Fruit fly (Drosophila melanogaster) Kc167 (cell line): Measurements from ENCODE around the gene nop5.

ENCODE experiments used
- Myc ChIP-seq: fragments of >200 bp; optimal IDR thresholded peaks from 2 replicates; lab custom pipeline; 2017; ENCODE audit warnings: missing external identifiers
- Sin3A ChIP-seq: fragments of >200 bp; optimal IDR thresholded peaks from 2 replicates; lab custom pipeline; 2018; ENCODE audit warnings: missing external identifiers
- h ChIP-seq: fragments of >200 bp; optimal IDR thresholded peaks from 3 replicates; lab custom pipeline; 2018; ENCODE audit warnings: missing external identifiers
- insv ChIP-seq: fragments of >200 bp; optimal IDR thresholded peaks from 3 replicates; lab custom pipeline; 2018; ENCODE audit warnings: missing external identifiers
- psq ChIP-seq: fragments of >200 bp; optimal IDR thresholded peaks from 2 replicates; lab custom pipeline; 2017; ENCODE audit warnings: missing external identifiers
- ttk ChIP-seq: sonication (Bioruptor generic); optimal IDR thresholded peaks from 2 replicates; lab custom pipeline; 2017; ENCODE audit warnings: missing external identifiers

The nop5 gene

dm6 chr2L:6941731-6942130, 23.2 kb upstream of the nop5 start:
- TF ChIP-seq insv (no peak), ttk (lab: Kevin White, UChicago) (no peak)

- TF ChIP-seq Sin3A (lab: Kevin White, UChicago) (no peak), h (lab: Kevin White, UChicago) (no peak), insv (no peak)
These were observed 21.2 kb upstream of the nop5 start for dm6 chr2L:6939698-6940097.

- TF ChIP-seq psq (lab: Kevin White, UChicago): no peak
- no peak for TF ChIP-seq insv
These were observed 13.3 kb upstream of the nop5 start, which contains the start of gene CG43232 for dm6 chr2L:6931821-6932220. Gene CG43232 (plus strand): TSS chr2L:6932121.

DNA sequence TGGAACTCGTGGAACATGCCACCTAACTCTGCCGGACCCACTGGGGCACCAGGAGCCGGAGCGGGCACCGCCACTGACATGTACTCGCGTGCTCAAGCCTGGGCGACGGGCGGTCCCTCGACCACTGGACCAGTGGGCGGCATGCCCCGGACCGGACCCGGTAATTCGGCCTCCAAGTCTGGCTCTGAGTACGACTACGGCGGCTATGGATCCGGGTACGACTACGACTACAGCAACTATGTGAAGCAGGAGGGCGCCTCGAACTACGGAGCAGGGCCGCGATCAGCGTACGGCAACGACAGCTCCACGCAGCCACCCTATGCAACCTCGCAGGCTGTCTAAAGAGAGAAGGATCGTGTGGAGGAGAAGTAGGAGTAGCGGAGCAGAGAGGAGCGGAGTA, 6.6 kb upstream of the nop5 start:
- TF ChIP-seq psq (lab: Kevin White, UChicago) (no peak), h (lab: Kevin White, UChicago) (no peak), ttk (lab: Kevin White, UChicago) (no peak), Myc (lab: Kevin White, UChicago) (no peak), Sin3A (lab: Kevin White, UChicago) (no peak), insv (no peak)

- TF ChIP-seq psq (lab: Kevin White, UChicago): no peak
These were observed 3.7 kb upstream of the nop5 start for dm6 chr2L:6922091-6922753.

- TF ChIP-seq insv: no peak
These were observed 3.0 kb upstream of the nop5 start for dm6 chr2L:6921360-6922090.

- TF ChIP-seq ttk (lab: Kevin White, UChicago) (no peak), Sin3A (lab: Kevin White, UChicago) (no peak), psq (lab: Kevin White, UChicago) (no peak), h (lab: Kevin White, UChicago) (no peak), Myc (lab: Kevin White, UChicago) (no peak), insv (no peak)
These were observed 2.3 kb upstream of the nop5 start, which contains the start of gene Hrb27C for dm6 chr2L:6920661-6921359. Gene Hrb27C (plus strand): TSS chr2L:6920704.

DNA sequence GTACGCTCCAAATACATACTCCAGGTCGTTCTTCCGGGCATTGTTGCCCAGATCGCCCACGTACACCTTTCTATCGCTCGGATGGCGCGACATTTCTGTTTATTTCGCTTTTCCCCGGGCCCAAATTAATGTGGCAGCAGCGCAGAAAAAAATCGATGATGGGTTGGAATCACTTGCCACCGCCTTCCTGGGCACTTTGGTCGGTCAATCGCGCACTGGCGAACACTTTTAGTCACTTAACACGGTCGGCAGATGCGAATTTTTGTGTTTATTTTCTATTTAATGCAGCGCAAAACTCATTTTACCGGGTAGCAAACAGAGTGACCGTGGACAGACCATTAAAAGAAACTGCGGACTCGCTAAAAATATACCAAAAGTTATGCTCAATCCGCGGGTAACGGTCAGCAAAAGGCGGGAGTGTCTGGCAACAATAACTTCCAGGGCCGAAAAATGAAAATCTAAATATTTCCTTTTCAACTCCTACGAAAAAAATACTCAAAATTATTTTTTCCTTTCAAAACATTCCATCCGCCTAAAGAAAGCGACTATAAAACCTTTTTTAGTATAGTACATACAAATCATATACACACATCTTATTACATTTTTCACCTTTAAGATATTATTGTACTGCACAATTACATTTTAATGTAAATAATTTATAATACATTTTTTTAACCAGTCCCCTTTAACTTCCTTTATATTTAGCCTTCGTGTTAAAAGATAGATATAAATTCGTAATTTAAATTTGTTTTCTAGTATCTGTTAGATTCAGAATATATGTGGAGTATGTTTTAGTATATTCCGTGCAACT, 1.5 kb upstream of the nop5 start, which contains the start of gene x16:
x16 (minus strand) TSS at position 361 of the 811 bp plus-strand sequence.
- TF ChIP-seq Sin3A (lab: Kevin White, UChicago): no peak
- TF ChIP-seq Myc (lab: Kevin White, UChicago): no peak
- TF ChIP-seq psq (lab: Kevin White, UChicago): no peak
- no peak for TF ChIP-seq h (lab: Kevin White, UChicago)
- TF ChIP-seq ttk (lab: Kevin White, UChicago): no peak
- no peak for TF ChIP-seq insv

dm6 chr2L:6919203-6919849, 783 bp upstream of the nop5 start:
- TF ChIP-seq psq (lab: Kevin White, UChicago) (no peak), h (lab: Kevin White, UChicago) (no peak), ttk (lab: Kevin White, UChicago) (no peak), insv (no peak), Sin3A (lab: Kevin White, UChicago) (no peak), Myc (lab: Kevin White, UChicago) (no peak)

DNA sequence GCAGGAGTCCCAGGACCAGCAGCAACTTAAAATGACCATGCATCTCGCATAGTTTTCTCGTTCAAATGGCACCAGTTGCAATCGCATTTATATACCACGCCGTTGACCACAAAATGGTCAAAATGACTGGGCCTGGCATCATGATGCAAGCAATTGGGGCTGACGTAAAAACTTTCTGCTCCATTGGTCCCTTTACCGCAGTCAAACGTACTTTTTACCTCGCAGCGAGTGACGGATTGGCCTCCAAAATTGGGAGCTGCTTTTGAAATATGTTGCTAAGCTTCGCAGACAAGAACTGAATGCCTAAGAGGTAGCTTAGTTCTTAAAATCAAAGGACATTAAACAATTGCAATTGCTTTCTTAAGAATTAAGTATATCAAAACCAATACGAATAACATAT, 2.2 kb downstream of the nop5 start, which contains the start of gene CG32829:
CG32829 (minus strand) TSS at position 101 of the 400 bp plus-strand sequence.
- TF ChIP-seq insv (no peak), ttk (lab: Kevin White, UChicago) (no peak), Sin3A (lab: Kevin White, UChicago) (no peak), Myc (lab: Kevin White, UChicago) (no peak), h (lab: Kevin White, UChicago) (no peak), psq (lab: Kevin White, UChicago) (no peak)

- TF ChIP-seq Myc (lab: Kevin White, UChicago): no peak
- no peak for TF ChIP-seq Sin3A (lab: Kevin White, UChicago)
- TF ChIP-seq psq (lab: Kevin White, UChicago): no peak
- no peak for TF ChIP-seq insv
- TF ChIP-seq ttk (lab: Kevin White, UChicago): no peak
- no peak for TF ChIP-seq h (lab: Kevin White, UChicago)
These were observed 4.6 kb downstream of the nop5 start, which contains the start of gene Wee1 for dm6 chr2L:6913964-6914363. Gene Wee1 (minus strand): TSS chr2L:6914138.
